Fruit fly (Drosophila melanogaster): ENCODE results near the gene CG42594.

Gene CG42594

DNA sequence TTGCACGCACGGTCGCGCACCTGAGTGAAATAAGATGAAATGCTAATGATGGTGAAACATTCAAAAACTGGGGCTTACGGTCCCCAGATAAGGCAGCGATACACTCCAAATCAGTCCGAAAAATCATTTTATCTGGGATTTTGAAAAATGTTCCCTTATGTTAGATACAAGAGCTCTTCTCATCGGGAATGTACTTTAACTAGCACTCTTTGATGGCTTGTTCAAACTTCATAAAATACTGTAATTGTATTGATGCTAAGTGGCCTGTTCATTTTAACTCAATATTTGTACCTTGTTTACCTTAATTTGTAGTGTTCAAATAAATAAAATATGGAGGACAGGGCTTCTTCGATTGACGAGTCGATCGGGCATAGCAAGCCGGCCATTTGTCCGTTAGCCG is 15.0 kb upstream of the CG42594 start, which contains the start of gene CG12682:
TSS of gene CG12682 (plus strand) at position 301 of the 400 bp plus-strand sequence.
- TF ChIP-seq zfh1 (GFP tag; IDR thresholded peaks at IDR 0.05) (no peak), CG4707 (GFP tag; optimal IDR thresholded peaks at IDR 0.05) (no peak), CG17829 (tag; optimal IDR thresholded peaks at IDR 0.05) (no peak), CG33557 (GFP tag; optimal IDR thresholded peaks at IDR 0.05) (no peak), Gug (GFP tag; IDR thresholded peaks at IDR 0.05) (no peak), grn (GFP tag; optimal IDR thresholded peaks at IDR 0.05) (no peak), Atf-2 (GFP tag; optimal IDR thresholded peaks at IDR 0.05) (no peak), CG33213 (GFP tag; optimal IDR thresholded peaks at IDR 0.05) (no peak), CTCF (GFP tag; optimal IDR thresholded peaks at IDR 0.05) (no peak), sr (GFP tag; IDR thresholded peaks at IDR 0.05) (no peak), mirr (GFP tag; optimal IDR thresholded peaks at IDR 0.05) (no peak), Dfd (GFP tag; optimal IDR thresholded peaks at IDR 0.05) (no peak), Asciz (GFP tag; optimal IDR thresholded peaks at IDR 0.05) (no peak), sd (tag; optimal IDR thresholded peaks at IDR 0.05) (no peak), odd (GFP tag; optimal IDR thresholded peaks at IDR 0.05) (no peak), twi (tag; optimal IDR thresholded peaks at IDR 0.05) (no peak), HmgD (GFP tag; optimal IDR thresholded peaks at IDR 0.05) (no peak), br (optimal IDR thresholded peaks at IDR 0.05) (no peak), CG10959 (GFP tag; IDR thresholded peaks at IDR 0.05) (no peak)

dm6 chrX:4849376-4849775 is 8.7 kb downstream of the CG42594 start:
- peak; percentile 3 for TF ChIP-seq Sox102F (GFP tag; optimal IDR thresholded peaks at IDR 0.05)
- TF ChIP-seq CG18599 (GFP tag; optimal IDR thresholded peaks at IDR 0.05) = peak; percentile 58
- TF ChIP-seq CG7556 (GFP tag; optimal IDR thresholded peaks at IDR 0.05) = peak; percentile 23
- TF ChIP-seq Dp (GFP tag; optimal IDR thresholded peaks at IDR 0.05) = no peak
- TF ChIP-seq ttk (GFP tag; IDR thresholded peaks at IDR 0.05) = 0 out of 2 replicates have a peak, but pooled peaks have one; percentile 8
- no peak for TF ChIP-seq exex (tag; optimal IDR thresholded peaks at IDR 0.05)
- peak; percentile 28 for TF ChIP-seq Abd-B (GFP tag; optimal IDR thresholded peaks at IDR 0.05)
- peak; percentile 48 for TF ChIP-seq CG11504 (tag; optimal IDR thresholded peaks at IDR 0.05)
- TF ChIP-seq Hr51 (GFP tag; optimal IDR thresholded peaks at IDR 0.05) = peak in 1 of 2 experiments; percentile 34
- TF ChIP-seq CG17328 (GFP tag; IDR thresholded peaks at IDR 0.05) = peak; percentile 76
- peak; percentile 78 for TF ChIP-seq sens (GFP tag)
- TF ChIP-seq amos (GFP tag; IDR thresholded peaks at IDR 0.05; ENCODE audit: partially characterized antibody) = no peak
- peak; percentile 65; the same call in 1 of the 2 replicates for TF ChIP-seq H2.0 (GFP tag; IDR thresholded peaks at IDR 0.05)
- peak; percentile 18 for TF ChIP-seq Meics (GFP tag; optimal IDR thresholded peaks at IDR 0.05)
- TF ChIP-seq ewg (GFP tag; optimal IDR thresholded peaks at IDR 0.05) = peak; percentile 76
- peak; percentile 62 for TF ChIP-seq lab (GFP tag; optimal IDR thresholded peaks at IDR 0.05)
- TF ChIP-seq CG17359 (tag; optimal IDR thresholded peaks at IDR 0.05) = peak; percentile 11
- TF ChIP-seq HLHmδ (GFP tag; optimal IDR thresholded peaks at IDR 0.05) = no peak
- TF ChIP-seq NK7.1 (GFP tag; optimal IDR thresholded peaks at IDR 0.05) = no peak
- peak; percentile 14 for TF ChIP-seq Hand (GFP tag; optimal IDR thresholded peaks at IDR 0.05)
- peak; percentile 10 for TF ChIP-seq Fer3 (tag; optimal IDR thresholded peaks at IDR 0.05)
- peak; percentile 54 for TF ChIP-seq CG7839 (tag; optimal IDR thresholded peaks at IDR 0.05)
- TF ChIP-seq dysf (GFP tag; IDR thresholded peaks at IDR 0.05) = peak; percentile 42; the same call in 1 of the 3 replicates
- peak; percentile 38 for TF ChIP-seq Hmr (GFP tag; optimal IDR thresholded peaks at IDR 0.05)
- peak; percentile 6 for TF ChIP-seq CG13424 (tag; optimal IDR thresholded peaks at IDR 0.05)
- TF ChIP-seq Rfx (GFP tag; IDR thresholded peaks at IDR 0.05) = peak; percentile 16; the same call in 1 of the 2 replicates
- peak; percentile 39 for TF ChIP-seq CG2120 (GFP tag; optimal IDR thresholded peaks at IDR 0.05)
- peak; percentile 38 for TF ChIP-seq Fer1 (GFP tag; optimal IDR thresholded peaks at IDR 0.05)
- TF ChIP-seq Oli (tag; optimal IDR thresholded peaks at IDR 0.05) = peak; percentile 34
- peak; percentile 1 for TF ChIP-seq bcd (GFP tag; optimal IDR thresholded peaks at IDR 0.05)
- no peak for TF ChIP-seq wor (GFP tag; IDR thresholded peaks at IDR 0.05)
- no peak for TF ChIP-seq Mad (GFP tag; optimal IDR thresholded peaks at IDR 0.05)

All from whole organism, embryonic.